Fruit fly (Drosophila melanogaster) whole organism, prepupa: ENCODE measurements around the gene Cpr76Bb.

Experiments
- CG10631 ChIP-seq: fragments of 200-800 bp; sonication (Bioruptor generic); optimal IDR thresholded peaks from 2 replicates; lab custom pipeline; 2016; ENCODE audit warnings: missing biosample characterization, missing genetic modification characterization
- CG10669 ChIP-seq: fragments of 200-800 bp; sonication (Bioruptor generic); optimal IDR thresholded peaks from 3 replicates; lab custom pipeline; 2018; ENCODE audit warnings: missing biosample characterization, mild to moderate bottlenecking, missing genetic modification characterization, moderate library complexity
- CG11294 ChIP-seq: fragments of 200-800 bp; sonication (Bioruptor generic); IDR thresholded peaks from 2 replicates; pipeline ENCODE4 v1.3.6; 2022; ENCODE audit warnings: missing biosample characterization, missing genetic modification characterization
- CG11762 ChIP-seq: fragments of 200-800 bp; sonication (Bioruptor generic); optimal IDR thresholded peaks from 3 replicates; lab custom pipeline; 2016; ENCODE audit warnings: missing biosample characterization, missing genetic modification characterization; ENCODE audit not compliant: insufficient read depth
- CG11902 ChIP-seq: fragments of 200-800 bp; sonication (Bioruptor generic); optimal IDR thresholded peaks from 3 replicates; lab custom pipeline; 2016; ENCODE audit warnings: missing biosample characterization, missing genetic modification characterization
- CG15336 ChIP-seq: fragments of 200-800 bp; sonication (Bioruptor generic); IDR thresholded peaks from 2 replicates; pipeline ENCODE4 v1.3.6; 2022; ENCODE audit warnings: missing biosample characterization, missing genetic modification characterization
- CG1621 ChIP-seq: fragments of 200-800 bp; sonication (Bioruptor generic); optimal IDR thresholded peaks from 3 replicates; lab custom pipeline; 2018; ENCODE audit warnings: missing biosample characterization, mild to moderate bottlenecking, missing genetic modification characterization
- CG16779 ChIP-seq: fragments of 200-800 bp; sonication (Bioruptor generic); optimal IDR thresholded peaks from 3 replicates; lab custom pipeline; 2017; ENCODE audit warnings: missing biosample characterization, mild to moderate bottlenecking, missing genetic modification characterization
- CG3032 ChIP-seq: fragments of 200-800 bp; optimal IDR thresholded peaks from 2 replicates; lab custom pipeline; 2019; ENCODE audit warnings: missing biosample characterization, mild to moderate bottlenecking, missing genetic modification characterization, moderate library complexity
- CG31627 ChIP-seq: fragments of 200-800 bp; sonication (Bioruptor generic); optimal IDR thresholded peaks from 3 replicates; lab custom pipeline; 2016; ENCODE audit warnings: missing biosample characterization, missing genetic modification characterization
- CG32006 ChIP-seq: fragments of 200-800 bp; sonication (Bioruptor generic); optimal IDR thresholded peaks from 3 replicates; lab custom pipeline; 2017; ENCODE audit warnings: missing biosample characterization, mild to moderate bottlenecking, missing genetic modification characterization
- CG3919 ChIP-seq: fragments of 200-800 bp; sonication (Bioruptor generic); optimal IDR thresholded peaks from 3 replicates; lab custom pipeline; 2016; ENCODE audit warnings: missing biosample characterization, missing genetic modification characterization
- CG4318 ChIP-seq: fragments of 200-800 bp; sonication (Bioruptor generic); optimal IDR thresholded peaks from 3 replicates; lab custom pipeline; 2017; ENCODE audit warnings: missing biosample characterization, mild to moderate bottlenecking, missing genetic modification characterization
- CG6163 ChIP-seq: fragments of 200-800 bp; sonication (Bioruptor generic); IDR thresholded peaks from 3 replicates; pipeline ENCODE4 v1.3.6; 2022; ENCODE audit warnings: missing biosample characterization, missing genetic modification characterization
- CG6808 ChIP-seq: fragments of 200-800 bp; sonication (Bioruptor generic); optimal IDR thresholded peaks from 3 replicates; lab custom pipeline; 2017; ENCODE audit warnings: missing biosample characterization, missing genetic modification characterization, mild to moderate bottlenecking, moderate library complexity, missing genetic modification reagents
- CG6854 ChIP-seq: fragments of 200-800 bp; sonication (Bioruptor generic); optimal IDR thresholded peaks from 2 replicates; lab custom pipeline; 2017; ENCODE audit warnings: missing biosample characterization, mild to moderate bottlenecking, missing genetic modification characterization
- CG7368 ChIP-seq: fragments of 200-800 bp; sonication (Bioruptor generic); optimal IDR thresholded peaks from 3 replicates; lab custom pipeline; 2016; ENCODE audit warnings: missing biosample characterization, missing genetic modification characterization
- CG8119 ChIP-seq: fragments of 200-800 bp; sonication (Bioruptor generic); IDR thresholded peaks from 3 replicates; pipeline ENCODE4 v1.3.6; 2022; ENCODE audit warnings: missing biosample characterization, missing genetic modification characterization
- CG8319 ChIP-seq: fragments of 200-800 bp; sonication (Bioruptor generic); optimal IDR thresholded peaks from 3 replicates; lab custom pipeline; 2016; ENCODE audit warnings: missing biosample characterization, missing genetic modification characterization
- CG8632 ChIP-seq: fragments of 200-800 bp; sonication (Bioruptor generic); optimal IDR thresholded peaks from 3 replicates; lab custom pipeline; 2016; ENCODE audit warnings: missing biosample characterization, missing genetic modification characterization
- CG9139 ChIP-seq: fragments of 200-800 bp; sonication (Bioruptor generic); optimal IDR thresholded peaks from 3 replicates; lab custom pipeline; 2017; ENCODE audit warnings: missing biosample characterization, mild to moderate bottlenecking, missing genetic modification characterization
- Eip75B ChIP-seq: fragments of 200-800 bp; sonication (Bioruptor generic); optimal IDR thresholded peaks from 3 replicates; lab custom pipeline; 2016; ENCODE audit warnings: missing biosample characterization, missing genetic modification characterization
- Eip78C ChIP-seq: fragments of 200-800 bp; sonication (Bioruptor generic); peaks from one replicate; lab custom pipeline; 2016; ENCODE audit warnings: missing biosample characterization, missing genetic modification characterization
- Eip93F ChIP-seq: fragments of 200-800 bp; sonication (Bioruptor generic); optimal IDR thresholded peaks from 2 replicates; lab custom pipeline; 2016; ENCODE audit warnings: missing biosample characterization, mild to moderate bottlenecking, missing genetic modification characterization
- Ets21C ChIP-seq: fragments of 200-800 bp; sonication (Bioruptor generic); optimal IDR thresholded peaks from 3 replicates; lab custom pipeline; 2016; ENCODE audit warnings: missing biosample characterization, missing genetic modification characterization
- Ets96B ChIP-seq: fragments of 200-800 bp; optimal IDR thresholded peaks from 2 replicates; lab custom pipeline; 2019; ENCODE audit warnings: missing biosample characterization, mild to moderate bottlenecking, missing genetic modification characterization, moderate library complexity
- Gug ChIP-seq: fragments of 200-800 bp; sonication (Bioruptor generic); IDR thresholded peaks from 2 replicates; pipeline ENCODE4 v1.3.6; 2022; ENCODE audit warnings: missing biosample characterization, missing genetic modification characterization
- Hr38 ChIP-seq: sonication (Bioruptor generic); optimal IDR thresholded peaks from 2 replicates; lab custom pipeline; 2016; ENCODE audit warnings: missing biosample characterization, missing genetic modification characterization
- Hr39 ChIP-seq: fragments of 200-800 bp; sonication (Bioruptor generic); optimal IDR thresholded peaks from 2 replicates; lab custom pipeline; 2016; ENCODE audit warnings: missing biosample characterization, missing genetic modification characterization
- Hr4 ChIP-seq: fragments of 200-800 bp; sonication (Bioruptor generic); optimal IDR thresholded peaks from 3 replicates; lab custom pipeline; 2016; ENCODE audit warnings: missing biosample characterization, missing genetic modification characterization
- Met ChIP-seq: fragments of 200-800 bp; sonication (Bioruptor generic); optimal IDR thresholded peaks from 3 replicates; lab custom pipeline; 2016; ENCODE audit warnings: missing biosample characterization, missing genetic modification characterization
- OdsH ChIP-seq: fragments of 200-800 bp; sonication (Bioruptor generic); optimal IDR thresholded peaks from 3 replicates; lab custom pipeline; 2016; ENCODE audit warnings: missing biosample characterization, missing genetic modification characterization
- Smox ChIP-seq: fragments of 200-800 bp; sonication (Bioruptor generic); optimal IDR thresholded peaks from 3 replicates; lab custom pipeline; 2016; ENCODE audit warnings: missing biosample characterization, missing genetic modification characterization
- Sox14 ChIP-seq: fragments of 200-800 bp; sonication (Bioruptor generic); optimal IDR thresholded peaks from 3 replicates; lab custom pipeline; 2016; ENCODE audit warnings: missing biosample characterization, missing genetic modification characterization
- Sox15 ChIP-seq: fragments of 200-800 bp; sonication (Bioruptor generic); optimal IDR thresholded peaks from 3 replicates; lab custom pipeline; 2016; ENCODE audit warnings: missing biosample characterization, missing genetic modification characterization
- achi ChIP-seq: fragments of 200-800 bp; sonication (Bioruptor generic); optimal IDR thresholded peaks from 3 replicates; lab custom pipeline; 2016; ENCODE audit warnings: missing biosample characterization, missing genetic modification characterization
- acj6 ChIP-seq: fragments of 200-800 bp; sonication (Bioruptor generic); optimal IDR thresholded peaks from 3 replicates; lab custom pipeline; 2016; ENCODE audit warnings: missing biosample characterization, missing genetic modification characterization
- cyc ChIP-seq: fragments of 200-800 bp; sonication (Bioruptor generic); optimal IDR thresholded peaks from 3 replicates; lab custom pipeline; 2016; ENCODE audit warnings: missing biosample characterization, missing genetic modification characterization
- dsx ChIP-seq: fragments of 200-800 bp; optimal IDR thresholded peaks from 3 replicates; lab custom pipeline; 2019; ENCODE audit warnings: missing biosample characterization, mild to moderate bottlenecking, missing genetic modification characterization, moderate library complexity; ENCODE audit not compliant: poor library complexity, severe bottlenecking
- eg ChIP-seq: fragments of 200-800 bp; sonication (Bioruptor generic); IDR thresholded peaks from 3 replicates; pipeline ENCODE4 v1.3.6; 2022; ENCODE audit warnings: missing biosample characterization, missing genetic modification characterization
- esn ChIP-seq: fragments of 200-800 bp; sonication (Bioruptor generic); optimal IDR thresholded peaks from 2 replicates; lab custom pipeline; 2016; ENCODE audit warnings: missing biosample characterization, mild to moderate bottlenecking, missing genetic modification characterization, moderate library complexity
- fd59A ChIP-seq: fragments of 200-800 bp; sonication (Bioruptor generic); optimal IDR thresholded peaks from 2 replicates; lab custom pipeline; 2017; ENCODE audit warnings: missing biosample characterization, mild to moderate bottlenecking, missing genetic modification characterization, missing genetic modification reagents
- fd85E ChIP-seq: fragments of 200-800 bp; sonication (Bioruptor generic); optimal IDR thresholded peaks from 3 replicates; lab custom pipeline; 2016; ENCODE audit warnings: missing biosample characterization, missing genetic modification characterization
- fkh ChIP-seq: fragments of 200-800 bp; sonication (Bioruptor generic); optimal IDR thresholded peaks from 3 replicates; lab custom pipeline; 2017; ENCODE audit warnings: missing biosample characterization, mild to moderate bottlenecking, missing genetic modification characterization, moderate library complexity
- net ChIP-seq: fragments of 200-800 bp; sonication (Bioruptor generic); optimal IDR thresholded peaks from 3 replicates; lab custom pipeline; 2016; ENCODE audit warnings: missing biosample characterization, missing genetic modification characterization
- pdm3 ChIP-seq: fragments of 200-800 bp; sonication (Bioruptor generic); optimal IDR thresholded peaks from 3 replicates; lab custom pipeline; 2016; ENCODE audit warnings: missing biosample characterization, missing genetic modification characterization
- salr ChIP-seq, 2 experiments: fragments of 200-800 bp; sonication (Bioruptor generic); optimal IDR thresholded peaks; 3 replicates each; lab custom pipeline; 2016 to 2018; ENCODE audit warnings: missing biosample characterization in 2 of 2, missing genetic modification characterization in 2 of 2, mild to moderate bottlenecking in 1 of 2
- spab ChIP-seq: fragments of 200-800 bp; sonication (Bioruptor generic); optimal IDR thresholded peaks from 2 replicates; lab custom pipeline; 2017; ENCODE audit warnings: missing biosample characterization, mild to moderate bottlenecking, missing genetic modification characterization, missing genetic modification reagents
- ss ChIP-seq, 2 experiments: fragments of 200-800 bp; sonication (Bioruptor generic); optimal IDR thresholded peaks; 2 replicates in 1 of 2; 3 replicates in 1 of 2; lab custom pipeline; 2017 to 2018; ENCODE audit warnings: mild to moderate bottlenecking in 2 of 2, missing biosample characterization in 2 of 2, missing genetic modification characterization in 2 of 2, moderate library complexity in 1 of 2
- svp ChIP-seq: fragments of 200-800 bp; sonication (Bioruptor generic); peaks from one replicate; lab custom pipeline; 2016; ENCODE audit warnings: missing biosample characterization, missing genetic modification characterization
- topi ChIP-seq: fragments of 200-800 bp; sonication (Bioruptor generic); optimal IDR thresholded peaks from 3 replicates; lab custom pipeline; 2016; ENCODE audit warnings: missing biosample characterization, missing genetic modification characterization

Gene Cpr76Bb

DNA sequence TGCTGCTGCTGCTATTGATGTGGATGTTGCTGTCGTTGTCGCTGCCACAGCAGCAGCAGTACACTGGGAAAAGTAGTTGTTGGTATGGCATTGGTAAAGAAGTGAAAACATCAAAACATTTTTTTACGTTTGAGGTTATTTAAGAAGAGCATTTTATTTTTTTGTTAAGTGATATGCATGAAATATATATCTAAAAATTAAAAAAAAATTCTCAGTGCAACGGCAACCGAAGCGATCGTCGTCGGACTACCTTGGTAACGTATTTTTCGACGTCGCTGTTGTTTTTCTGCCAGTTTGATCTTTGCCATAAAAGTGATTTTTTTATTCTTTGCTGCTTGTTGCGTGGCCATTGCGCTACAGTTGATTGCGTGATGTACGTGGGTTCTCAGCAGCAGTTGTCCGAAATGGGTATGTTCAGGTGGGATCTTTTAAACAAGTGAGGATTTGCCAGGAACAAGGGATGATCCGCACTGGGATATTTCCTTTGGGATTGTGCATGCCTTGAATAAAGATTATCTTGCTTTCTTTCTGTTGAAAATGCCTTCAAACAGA is 41.3 kb downstream of the Cpr76Bb start:
- TF ChIP-seq Sox14 (GFP tag; lab: Kevin White, UChicago) (peak; percentile 98), net (GFP tag; lab: Kevin White, UChicago) (peak; percentile 99), CG10631 (GFP tag; lab: Kevin White, UChicago) (peak; percentile 99), pdm3 (GFP tag; lab: Kevin White, UChicago) (peak; percentile 98), Hr39 (GFP tag; lab: Kevin White, UChicago) (peak; percentile 98), CG3919 (GFP tag; lab: Kevin White, UChicago) (peak; percentile 99), CG9139 (peak; percentile 98), acj6 (GFP tag; lab: Kevin White, UChicago) (peak; percentile 99), CG3032 (tag; lab: Kevin White, UChicago) (peak; percentile 99), Ets21C (GFP tag; lab: Kevin White, UChicago) (peak; percentile 96), CG32006 (GFP tag; lab: Kevin White, UChicago) (peak; percentile 98), Sox15 (GFP tag; lab: Kevin White, UChicago) (peak; percentile 94), CG4318 (GFP tag; lab: Kevin White, UChicago) (peak; percentile 96), eg (GFP tag; lab: Robert Waterston, UW) (peak; percentile 99), Eip93F (GFP tag; lab: Kevin White, UChicago) (peak; percentile 99), Ets96B (tag; lab: Kevin White, UChicago) (peak; percentile 98), CG10669 (GFP tag; lab: Kevin White, UChicago) (peak; percentile 98), CG15336 (GFP tag; lab: Robert Waterston, UW) (peak; percentile 99), fd59A (GFP tag; lab: Kevin White, UChicago) (peak; percentile 99), CG11902 (peak; percentile 97), CG11294 (GFP tag; lab: Robert Waterston, UW) (peak; percentile 94), CG1621 (tag; lab: Kevin White, UChicago) (peak; percentile 96), CG6163 (GFP tag; lab: Robert Waterston, UW) (peak; percentile 99), Smox (GFP tag; lab: Kevin White, UChicago) (peak; percentile 98), achi (peak; percentile 98), Met (peak; percentile 99), dsx (peak; percentile 98), Hr38 (GFP tag; lab: Kevin White, UChicago) (peak; percentile 43), ss (GFP tag; optimal IDR thresholded peaks at IDR 0.05; lab: Kevin White, UChicago) (peak; percentile 99), CG11762 (GFP tag; lab: Kevin White, UChicago) (peak; percentile 97), CG8632 (GFP tag; lab: Kevin White, UChicago) (peak; percentile 98), CG8319 (GFP tag; lab: Kevin White, UChicago) (peak; percentile 95), Gug (GFP tag; lab: Robert Waterston, UW) (peak; percentile 97), Eip75B (GFP tag; lab: Kevin White, UChicago) (peak; percentile 99), spab (GFP tag; lab: Kevin White, UChicago) (peak; percentile 98), Hr4 (GFP tag; lab: Kevin White, UChicago) (peak; percentile 98), cyc (GFP tag; lab: Kevin White, UChicago) (peak; percentile 98), salr (GFP tag; optimal IDR thresholded peaks at IDR 0.05; lab: Kevin White, UChicago) (peak; percentile 93 to 97), CG31627 (GFP tag; lab: Kevin White, UChicago) (peak; percentile 98), CG7368 (GFP tag; lab: Kevin White, UChicago) (peak; percentile 97), CG6854 (GFP tag; lab: Kevin White, UChicago) (peak; percentile 98), CG16779 (tag; lab: Kevin White, UChicago) (peak; percentile 95), CG6808 (GFP tag; lab: Kevin White, UChicago) (peak; percentile 99), topi (GFP tag; lab: Kevin White, UChicago) (peak; percentile 99), esn (GFP tag; lab: Kevin White, UChicago) (peak; percentile 99), CG8119 (GFP tag; lab: Robert Waterston, UW) (peak; percentile 99), fkh (GFP tag; lab: Kevin White, UChicago) (peak; percentile 79), fd85E (GFP tag; lab: Kevin White, UChicago) (peak; percentile 94), svp (GFP tag; lab: Kevin White, UChicago) (peak; percentile 99), Eip78C (GFP tag; lab: Kevin White, UChicago) (peak; percentile 100), OdsH (peak; percentile 98)
